Worm (Caenorhabditis elegans) whole organism, mixed stage, embryonic: ENCODE data around the gene B0334.4.

ENCODE experiments used
- ceh-39 ChIP-seq: fragments of 150-350 bp; optimal IDR thresholded peaks from 2 replicates; lab custom pipeline; 2014; ENCODE audit warnings: missing biosample characterization, missing genetic modification characterization
- lsy-2 ChIP-seq: fragments of 150-350 bp; optimal IDR thresholded peaks from 2 replicates; lab custom pipeline; 2014; ENCODE audit warnings: missing biosample characterization, missing genetic modification characterization
- snpc-4 ChIP-seq: fragments of 150-350 bp; optimal IDR thresholded peaks from 2 replicates; lab custom pipeline; 2014; ENCODE audit warnings: missing biosample characterization, missing genetic modification characterization

DNA sequence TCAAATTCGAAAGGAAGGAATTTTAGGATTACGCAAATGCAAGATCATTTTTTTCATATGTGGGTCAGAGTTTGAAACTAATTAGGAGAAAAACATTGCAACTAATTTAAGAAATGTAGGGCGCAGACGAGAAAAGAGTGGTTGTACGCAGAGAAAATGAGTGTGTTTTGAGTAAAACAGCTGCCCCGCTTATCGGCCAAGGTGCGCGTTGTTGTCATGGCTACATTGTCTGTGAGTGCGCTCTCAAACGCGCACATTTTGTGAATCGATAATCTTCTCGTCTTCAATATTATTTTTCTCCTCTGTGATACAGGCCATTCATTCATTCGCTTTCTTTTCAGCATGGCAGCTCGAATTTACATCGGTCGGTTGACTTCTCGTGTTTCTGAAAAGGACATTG is 41.9 kb upstream of the B0334.4 start:
- TF ChIP-seq snpc-4 (tag; lab: Kevin White, UChicago) (no peak), lsy-2 (tag; lab: Kevin White, UChicago) (no peak), ceh-39 (peak; percentile 9)
